Fruit fly (Drosophila melanogaster): ENCODE measurements around the gene CG1105.

- TF ChIP-seq CG14860 (GFP tag; IDR thresholded peaks at IDR 0.05; ENCODE audit: partially characterized antibody): no peak
- no peak for TF ChIP-seq CG8944 (GFP tag; optimal IDR thresholded peaks at IDR 0.05)
- TF ChIP-seq Hmx (GFP tag; optimal IDR thresholded peaks at IDR 0.05): no peak
- no peak for TF ChIP-seq bab2 (GFP tag; optimal IDR thresholded peaks at IDR 0.05)
- TF ChIP-seq kay (GFP tag; optimal IDR thresholded peaks at IDR 0.05): no peak
- TF ChIP-seq CG1602 (GFP tag; optimal IDR thresholded peaks at IDR 0.05): no peak
- no peak for TF ChIP-seq fru (optimal IDR thresholded peaks at IDR 0.05)
- TF ChIP-seq E2f1 (GFP tag; IDR thresholded peaks at IDR 0.05): no peak
- no peak for TF ChIP-seq en (GFP tag; optimal IDR thresholded peaks at IDR 0.05)
- no peak for TF ChIP-seq schlank (tag; optimal IDR thresholded peaks at IDR 0.05)
- no peak for TF ChIP-seq tio (GFP tag; optimal IDR thresholded peaks at IDR 0.05)
Observed at dm6 chr3R:7024574-7024973, 42.4 kb downstream of the CG1105 start.
